Fruit fly (Drosophila melanogaster) whole organism, embryonic: ENCODE measurements around the gene CG8312.

ENCODE experiments used
- Asciz ChIP-seq: fragments of 200-800 bp; sonication (Bioruptor generic); optimal IDR thresholded peaks from 2 replicates; lab custom pipeline; 2017; ENCODE audit warnings: missing biosample characterization, mild to moderate bottlenecking, missing genetic modification characterization, missing genetic modification reagents
- Atf3 ChIP-seq: fragments of 200-800 bp; sonication (Bioruptor generic); optimal IDR thresholded peaks from 3 replicates; lab custom pipeline; 2016; ENCODE audit warnings: missing biosample characterization, missing genetic modification characterization
- Bgb ChIP-seq: fragments of 200-800 bp; sonication (Bioruptor generic); IDR thresholded peaks from 2 replicates; pipeline ENCODE4 v1.3.6; 2022; ENCODE audit warnings: missing biosample characterization, missing genetic modification characterization; ENCODE audit not compliant: partially characterized antibody
- C15 ChIP-seq: fragments of 200-800 bp; sonication (Bioruptor generic); IDR thresholded peaks from 3 replicates; pipeline ENCODE4 v1.3.6; 2022; ENCODE audit warnings: missing biosample characterization, missing genetic modification characterization
- CG10959 ChIP-seq: fragments of 200-800 bp; sonication (Bioruptor generic); IDR thresholded peaks from 2 replicates; pipeline ENCODE4 v1.3.6; 2022; ENCODE audit warnings: missing biosample characterization, missing genetic modification characterization
- CG11504 ChIP-seq: fragments of 200-800 bp; sonication (Bioruptor generic); optimal IDR thresholded peaks from 3 replicates; lab custom pipeline; 2019; ENCODE audit warnings: missing biosample characterization, mild to moderate bottlenecking, missing genetic modification characterization, moderate library complexity
- CG11696 ChIP-seq: fragments of 200-800 bp; sonication (Bioruptor generic); IDR thresholded peaks from 2 replicates; pipeline ENCODE4 v1.3.6; 2022; ENCODE audit warnings: missing biosample characterization, missing genetic modification characterization
- CG12744 ChIP-seq: fragments of 200-800 bp; sonication (Bioruptor generic); optimal IDR thresholded peaks from 2 replicates; lab custom pipeline; 2016; ENCODE audit warnings: missing biosample characterization, missing genetic modification characterization
- CG12769 ChIP-seq: fragments of 200-800 bp; sonication (Bioruptor generic); optimal IDR thresholded peaks from 2 replicates; lab custom pipeline; 2019; ENCODE audit warnings: missing biosample characterization, mild to moderate bottlenecking, missing genetic modification characterization, moderate library complexity
- CG1647 ChIP-seq: fragments of 200-800 bp; sonication (Bioruptor generic); optimal IDR thresholded peaks from 3 replicates; lab custom pipeline; 2016; ENCODE audit warnings: missing biosample characterization, missing genetic modification characterization
- CG1832 ChIP-seq: fragments of 200-800 bp; sonication (Bioruptor generic); optimal IDR thresholded peaks from 2 replicates; lab custom pipeline; 2017; ENCODE audit warnings: missing biosample characterization, mild to moderate bottlenecking, missing genetic modification characterization, inconsistent platforms
- CG31224 ChIP-seq: fragments of 200-800 bp; sonication (Bioruptor generic); IDR thresholded peaks from 2 replicates; pipeline ENCODE4 v1.3.6; 2022; ENCODE audit warnings: missing biosample characterization, missing genetic modification characterization
- CG32532 ChIP-seq: fragments of 200-800 bp; sonication (Bioruptor generic); IDR thresholded peaks from 2 replicates; pipeline ENCODE4 v1.3.6; 2022; ENCODE audit warnings: missing biosample characterization, missing genetic modification characterization
- CG4282 ChIP-seq: fragments of 200-800 bp; sonication (Bioruptor generic); optimal IDR thresholded peaks from 2 replicates; lab custom pipeline; 2016; ENCODE audit warnings: missing biosample characterization, missing genetic modification characterization
- CG6813 ChIP-seq: fragments of 200-800 bp; sonication (Bioruptor generic); optimal IDR thresholded peaks from 2 replicates; lab custom pipeline; 2017; ENCODE audit warnings: missing biosample characterization, missing genetic modification characterization, mild to moderate bottlenecking, moderate library complexity, missing genetic modification reagents
- CG7839 ChIP-seq: fragments of 200-800 bp; sonication (Bioruptor generic); optimal IDR thresholded peaks from 3 replicates; lab custom pipeline; 2018; ENCODE audit warnings: missing biosample characterization, mild to moderate bottlenecking, missing genetic modification characterization, moderate library complexity
- CG7963 ChIP-seq: fragments of 200-800 bp; sonication (Bioruptor generic); IDR thresholded peaks from 3 replicates; pipeline ENCODE4 v1.3.6; 2022; ENCODE audit warnings: missing biosample characterization, missing genetic modification characterization; ENCODE audit not compliant: partially characterized antibody
- CG8089 ChIP-seq: fragments of 200-800 bp; sonication (Bioruptor generic); optimal IDR thresholded peaks from 3 replicates; lab custom pipeline; 2016; ENCODE audit warnings: missing biosample characterization, missing genetic modification characterization
- CG8478 ChIP-seq: fragments of >200 bp; optimal IDR thresholded peaks from 2 replicates; lab custom pipeline; 2018
- CG8765 ChIP-seq: fragments of 200-800 bp; sonication (Bioruptor generic); IDR thresholded peaks from 2 replicates; pipeline ENCODE4 v1.3.6; 2022; ENCODE audit warnings: missing biosample characterization, missing genetic modification characterization
- Dip3 ChIP-seq: fragments of 200-800 bp; sonication (Bioruptor generic); optimal IDR thresholded peaks from 3 replicates; lab custom pipeline; 2016; ENCODE audit warnings: missing biosample characterization, missing genetic modification characterization
- Doc3 ChIP-seq: fragments of 200-800 bp; sonication (Bioruptor generic); IDR thresholded peaks from 3 replicates; pipeline ENCODE4 v1.3.6; 2022; ENCODE audit warnings: missing biosample characterization, missing genetic modification characterization; ENCODE audit not compliant: partially characterized antibody
- Drgx ChIP-seq: fragments of 200-800 bp; sonication (Bioruptor generic); IDR thresholded peaks from 2 replicates; pipeline ENCODE4 v1.3.6; 2022; ENCODE audit warnings: missing biosample characterization, missing genetic modification characterization
- E2f1 ChIP-seq: fragments of 200-800 bp; sonication (Bioruptor generic); IDR thresholded peaks from 2 replicates; pipeline ENCODE4 v1.3.6; 2022; ENCODE audit warnings: missing biosample characterization, missing genetic modification characterization
- Fer1 ChIP-seq: fragments of 200-800 bp; sonication (Bioruptor generic); optimal IDR thresholded peaks from 2 replicates; lab custom pipeline; 2017; ENCODE audit warnings: missing biosample characterization, mild to moderate bottlenecking, missing genetic modification characterization
- GATAe ChIP-seq: fragments of 200-800 bp; sonication (Bioruptor generic); conservative IDR thresholded peaks from 2 replicates; pipeline ENCODE4 v1.3.6; 2022; ENCODE audit warnings: missing biosample characterization, missing genetic modification characterization
- HLH4C ChIP-seq: fragments of 200-800 bp; sonication (Bioruptor generic); IDR thresholded peaks from 3 replicates; pipeline ENCODE4 v1.3.6; 2022; ENCODE audit warnings: missing biosample characterization, missing genetic modification characterization; ENCODE audit not compliant: partially characterized antibody
- Med ChIP-seq: fragments of 200-800 bp; sonication (Bioruptor generic); peaks from one replicate; lab custom pipeline; 2016; ENCODE audit warnings: missing biosample characterization, missing genetic modification characterization, mild to moderate bottlenecking, inconsistent platforms, moderate library complexity
- NC2α ChIP-seq: fragments of 200-800 bp; sonication (Bioruptor generic); optimal IDR thresholded peaks from 2 replicates; lab custom pipeline; 2016; ENCODE audit warnings: missing biosample characterization, missing genetic modification characterization
- Oaz ChIP-seq: fragments of 200-800 bp; sonication (Bioruptor generic); IDR thresholded peaks from 2 replicates; pipeline ENCODE4 v1.3.6; 2022; ENCODE audit warnings: missing biosample characterization, missing genetic modification characterization
- Scr ChIP-seq: fragments of 200-800 bp; sonication (Bioruptor generic); IDR thresholded peaks from 2 replicates; pipeline ENCODE4 v1.3.6; 2022; ENCODE audit warnings: missing biosample characterization, missing genetic modification characterization; ENCODE audit not compliant: partially characterized antibody
- ac ChIP-seq: fragments of 200-800 bp; sonication (Bioruptor generic); optimal IDR thresholded peaks from 3 replicates; lab custom pipeline; 2017; ENCODE audit warnings: missing biosample characterization, mild to moderate bottlenecking, missing genetic modification characterization
- br ChIP-seq: fragments of >200 bp; optimal IDR thresholded peaks from 2 replicates; lab custom pipeline; 2017
- cad ChIP-seq: fragments of >200 bp; optimal IDR thresholded peaks from 2 replicates; lab custom pipeline; 2017; ENCODE audit warnings: missing biosample characterization, missing genetic modification characterization
- ci ChIP-seq: fragments of 200-800 bp; sonication (Bioruptor generic); IDR thresholded peaks from 3 replicates; pipeline ENCODE4 v1.3.6; 2022; ENCODE audit warnings: missing biosample characterization, missing genetic modification characterization
- crol ChIP-seq: fragments of 200-800 bp; sonication (Bioruptor generic); IDR thresholded peaks from 2 replicates; pipeline ENCODE4 v1.3.6; 2022; ENCODE audit warnings: missing biosample characterization, missing genetic modification characterization
- en ChIP-seq: fragments of 200-800 bp; sonication (Bioruptor generic); optimal IDR thresholded peaks from 2 replicates; lab custom pipeline; 2016; ENCODE audit warnings: missing biosample characterization, missing genetic modification characterization
- fu2 ChIP-seq: fragments of 200-800 bp; sonication (Bioruptor generic); optimal IDR thresholded peaks from 2 replicates; lab custom pipeline; 2016; ENCODE audit warnings: missing biosample characterization, missing genetic modification characterization
- hbn ChIP-seq: fragments of 200-800 bp; sonication (Bioruptor generic); IDR thresholded peaks from 2 replicates; pipeline ENCODE4 v1.3.6; 2022; ENCODE audit warnings: missing biosample characterization, missing genetic modification characterization; ENCODE audit not compliant: partially characterized antibody
- jigr1 ChIP-seq: fragments of 200-800 bp; sonication (Bioruptor generic); IDR thresholded peaks from 3 replicates; pipeline ENCODE4 v1.3.6; 2022; ENCODE audit warnings: missing biosample characterization, missing genetic modification characterization
- kay ChIP-seq: fragments of 200-800 bp; sonication (Bioruptor generic); optimal IDR thresholded peaks from 2 replicates; lab custom pipeline; 2016; ENCODE audit warnings: missing biosample characterization, missing genetic modification characterization
- lilli ChIP-seq: fragments of 200-800 bp; sonication (Bioruptor generic); optimal IDR thresholded peaks from 3 replicates; lab custom pipeline; 2016; ENCODE audit warnings: missing biosample characterization, missing genetic modification characterization
- lov ChIP-seq, 2 experiments: fragments of 200-800 bp in 1 of 2; fragments of >200 bp in 1 of 2; sonication (Bioruptor generic) in 1 of 2; IDR thresholded peaks in 1 of 2; optimal IDR thresholded peaks in 1 of 2; 2 replicates in 1 of 2; 3 replicates in 1 of 2; pipeline versions ENCODE4 v1.3.6 to Lab custom; 2017 to 2022; ENCODE audit warnings: missing biosample characterization in 1 of 2, missing genetic modification characterization in 1 of 2
- mam ChIP-seq: fragments of 200-800 bp; sonication (Bioruptor generic); optimal IDR thresholded peaks from 3 replicates; lab custom pipeline; 2016; ENCODE audit warnings: missing biosample characterization, missing genetic modification characterization
- peb ChIP-seq: fragments of 200-800 bp; sonication (Bioruptor generic); IDR thresholded peaks from 2 replicates; pipeline ENCODE4 v1.3.6; 2022; ENCODE audit warnings: missing biosample characterization, missing genetic modification characterization
- pita ChIP-seq: fragments of 200-800 bp; sonication (Bioruptor generic); optimal IDR thresholded peaks from 2 replicates; lab custom pipeline; 2017; ENCODE audit warnings: missing biosample characterization, mild to moderate bottlenecking, missing genetic modification characterization
- slbo ChIP-seq: fragments of 200-800 bp; sonication (Bioruptor generic); IDR thresholded peaks from 2 replicates; pipeline ENCODE4 v1.3.6; 2022; ENCODE audit warnings: missing biosample characterization, missing genetic modification characterization
- tio ChIP-seq: fragments of 200-800 bp; sonication (Bioruptor generic); optimal IDR thresholded peaks from 2 replicates; lab custom pipeline; 2017; ENCODE audit warnings: missing biosample characterization, missing genetic modification characterization, inconsistent platforms
- tna ChIP-seq: fragments of 200-800 bp; sonication (Bioruptor generic); IDR thresholded peaks from 2 replicates; pipeline ENCODE4 v1.3.6; 2022; ENCODE audit warnings: missing biosample characterization, missing genetic modification characterization; ENCODE audit not compliant: partially characterized antibody
- tup ChIP-seq: fragments of 200-800 bp; sonication (Bioruptor generic); optimal IDR thresholded peaks from 2 replicates; lab custom pipeline; 2016; ENCODE audit warnings: missing biosample characterization, mild to moderate bottlenecking, missing genetic modification characterization, moderate library complexity
- twi ChIP-seq: fragments of 200-800 bp; optimal IDR thresholded peaks from 2 replicates; lab custom pipeline; 2019; ENCODE audit warnings: missing biosample characterization, mild to moderate bottlenecking, missing genetic modification characterization, moderate library complexity
- vnd ChIP-seq: fragments of 200-800 bp; sonication (Bioruptor generic); IDR thresholded peaks from 3 replicates; pipeline ENCODE4 v1.3.6; 2022; ENCODE audit warnings: missing biosample characterization, missing genetic modification characterization; ENCODE audit not compliant: partially characterized antibody

The CG8312 gene

DNA sequence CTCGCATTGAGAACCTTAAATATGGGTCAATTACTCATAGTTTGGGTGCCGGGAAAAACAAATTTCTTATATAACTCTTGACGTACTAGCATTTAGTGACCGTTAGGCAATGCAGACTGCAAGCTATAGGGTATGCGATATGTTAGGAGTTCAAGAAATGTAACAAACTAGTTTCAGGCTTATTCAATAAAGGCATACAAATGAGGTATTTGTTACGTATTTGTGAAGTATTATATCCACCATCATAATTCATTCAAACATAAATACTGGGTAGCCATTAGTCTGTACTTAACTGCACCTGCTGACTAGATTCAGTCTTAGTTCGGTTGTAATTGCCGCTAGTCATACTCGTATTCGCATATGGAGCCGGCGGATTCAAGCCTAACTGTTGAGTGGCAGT lies 17.1 kb downstream of the CG8312 start:
- TF ChIP-seq pita (GFP tag; lab: Kevin White, UChicago) (no peak), Fer1 (no peak), CG8089 (no peak), GATAe (GFP tag; lab: Robert Waterston, UW) (no peak), fu2 (GFP tag; lab: Kevin White, UChicago) (no peak), Bgb (peak; percentile 40; the same call in 1 of the 2 replicates), Atf3 (GFP tag; lab: Kevin White, UChicago) (no peak), mam (GFP tag; lab: Kevin White, UChicago) (no peak), CG4282 (GFP tag; lab: Kevin White, UChicago) (no peak), Drgx (GFP tag; lab: Robert Waterston, UW) (0 out of 2 replicates have a peak, but pooled peaks have one; percentile 15), CG31224 (no peak), peb (no peak), tup (GFP tag; lab: Kevin White, UChicago) (no peak), Doc3 (GFP tag; lab: Robert Waterston, UW) (no peak), jigr1 (GFP tag; lab: Robert Waterston, UW) (no peak), CG11504 (tag; lab: Kevin White, UChicago) (no peak), hbn (no peak), E2f1 (no peak), HLH4C (GFP tag; lab: Robert Waterston, UW) (peak; percentile 87), CG12769 (tag; lab: Kevin White, UChicago) (no peak), kay (GFP tag; lab: Kevin White, UChicago) (no peak), CG7839 (tag; lab: Kevin White, UChicago) (no peak), CG8765 (GFP tag; lab: Robert Waterston, UW) (no peak), tio (GFP tag; lab: Kevin White, UChicago) (no peak), slbo (GFP tag; lab: Robert Waterston, UW) (no peak), lov (optimal IDR thresholded peaks at IDR 0.05; lab: Kevin White, UChicago) (no peak), lov (GFP tag; IDR thresholded peaks at IDR 0.05; lab: Robert Waterston, UW) (no peak), CG10959 (GFP tag; lab: Robert Waterston, UW) (no peak), vnd (GFP tag; lab: Robert Waterston, UW) (peak; percentile 50; the same call in 2 of the 3 replicates), CG32532 (GFP tag; lab: Robert Waterston, UW) (no peak), lilli (no peak), Scr (peak; percentile 48; the same call in 1 of the 2 replicates), en (GFP tag; lab: Kevin White, UChicago) (no peak), Dip3 (no peak), br (lab: Kevin White, UChicago) (no peak), tna (GFP tag; lab: Robert Waterston, UW) (peak; percentile 78), CG1647 (GFP tag; lab: Kevin White, UChicago) (no peak), cad (GFP tag; lab: Kevin White, UChicago) (no peak), CG6813 (GFP tag; lab: Kevin White, UChicago) (no peak), CG11696 (GFP tag; lab: Robert Waterston, UW) (no peak), C15 (no peak), crol (GFP tag; lab: Robert Waterston, UW) (no peak), CG1832 (GFP tag; lab: Kevin White, UChicago) (no peak), CG12744 (GFP tag; lab: Kevin White, UChicago) (no peak), ac (no peak), twi (tag; lab: Kevin White, UChicago) (no peak), CG7963 (GFP tag; lab: Robert Waterston, UW) (peak; percentile 58; the same call in 1 of the 3 replicates), NC2α (GFP tag; lab: Kevin White, UChicago) (no peak), ci (no peak), Med (GFP tag; lab: Kevin White, UChicago) (peak; percentile 17), Asciz (GFP tag; lab: Kevin White, UChicago) (no peak), CG8478 (lab: Kevin White, UChicago) (no peak), Oaz (no peak)
